Fruit fly (Drosophila melanogaster) whole organism, wandering third instar larva: ENCODE results near the gene CG14969.

Experiments
- N ChIP-seq: fragments of >200 bp; optimal IDR thresholded peaks from 2 replicates; lab custom pipeline; 2018; ENCODE audit warnings: missing biosample characterization, missing external identifiers, missing genetic modification characterization
- fru ChIP-seq: fragments of 200-800 bp; sonication (Bioruptor generic); optimal IDR thresholded peaks from 3 replicates; lab custom pipeline; 2016; ENCODE audit warnings: missing biosample characterization, mild to moderate bottlenecking, missing genetic modification characterization
- lola ChIP-seq: fragments of >200 bp; optimal IDR thresholded peaks from 2 replicates; lab custom pipeline; 2017; ENCODE audit warnings: missing biosample characterization, missing genetic modification characterization

- TF ChIP-seq N (GFP tag; lab: Kevin White, UChicago) (no peak), lola (GFP tag; lab: Kevin White, UChicago) (no peak), fru (no peak)
Observed at dm6 chr3L:3283264-3283663, 51.5 kb downstream of the CG14969 start.
